Fruit fly (Drosophila melanogaster) whole organism, wandering third instar larva: ENCODE measurements around the gene CG14302.

ENCODE experiments used
- Abd-B ChIP-seq: fragments of >200 bp; optimal IDR thresholded peaks from 2 replicates; lab custom pipeline; 2017; ENCODE audit warnings: missing biosample characterization, missing genetic modification characterization
- CrebA ChIP-seq: fragments of 200-800 bp; sonication (Bioruptor generic); optimal IDR thresholded peaks from 2 replicates; lab custom pipeline; 2016; ENCODE audit warnings: missing biosample characterization, mild to moderate bottlenecking, missing genetic modification characterization, borderline replicate concordance
- Dif ChIP-seq: fragments of 200-275, 200-300 bp; sonication (Bioruptor generic); optimal IDR thresholded peaks from 2 replicates; lab custom pipeline; 2018; ENCODE audit warnings: missing biosample characterization, missing genetic modification characterization; ENCODE audit not compliant: partially characterized antibody
- Hr78 ChIP-seq: fragments of >200 bp; optimal IDR thresholded peaks from 2 replicates; lab custom pipeline; 2017; ENCODE audit warnings: missing biosample characterization, missing genetic modification characterization
- OdsH ChIP-seq: fragments of 200-800 bp; sonication (Bioruptor generic); optimal IDR thresholded peaks from 2 replicates; lab custom pipeline; 2016; ENCODE audit warnings: missing biosample characterization, mild to moderate bottlenecking, missing genetic modification characterization
- brk ChIP-seq: fragments of 200-800 bp; sonication (Bioruptor generic); optimal IDR thresholded peaks from 2 replicates; lab custom pipeline; 2016; ENCODE audit warnings: missing biosample characterization, mild to moderate bottlenecking, missing genetic modification characterization
- dl ChIP-seq, 2 experiments: fragments of 175-275, 200-275 bp in 1 of 2; fragments of 200-275 bp in 1 of 2; sonication (Bioruptor generic); optimal IDR thresholded peaks; lab custom pipeline; 2018; ENCODE audit warnings: mild to moderate bottlenecking in 2 of 2, missing biosample characterization in 2 of 2, missing genetic modification characterization in 2 of 2, moderate library complexity in 2 of 2; ENCODE audit not compliant: partially characterized antibody in 2 of 2, insufficient read depth in 1 of 2
- ey ChIP-seq: fragments of 200-800 bp; sonication (Bioruptor generic); optimal IDR thresholded peaks from 2 replicates; lab custom pipeline; 2016; ENCODE audit warnings: missing biosample characterization, missing genetic modification characterization
- h ChIP-seq: fragments of 200-800 bp; sonication (Bioruptor generic); optimal IDR thresholded peaks from 3 replicates; lab custom pipeline; 2016; ENCODE audit warnings: missing biosample characterization, mild to moderate bottlenecking, missing genetic modification characterization
- lola ChIP-seq: fragments of >200 bp; optimal IDR thresholded peaks from 2 replicates; lab custom pipeline; 2017; ENCODE audit warnings: missing biosample characterization, missing genetic modification characterization
- pan ChIP-seq: fragments of >200 bp; optimal IDR thresholded peaks from 2 replicates; lab custom pipeline; 2017
- psq ChIP-seq: fragments of 200-800 bp; sonication (Bioruptor generic); optimal IDR thresholded peaks from 3 replicates; lab custom pipeline; 2017; ENCODE audit warnings: missing biosample characterization, mild to moderate bottlenecking, missing genetic modification characterization, moderate library complexity

DNA sequence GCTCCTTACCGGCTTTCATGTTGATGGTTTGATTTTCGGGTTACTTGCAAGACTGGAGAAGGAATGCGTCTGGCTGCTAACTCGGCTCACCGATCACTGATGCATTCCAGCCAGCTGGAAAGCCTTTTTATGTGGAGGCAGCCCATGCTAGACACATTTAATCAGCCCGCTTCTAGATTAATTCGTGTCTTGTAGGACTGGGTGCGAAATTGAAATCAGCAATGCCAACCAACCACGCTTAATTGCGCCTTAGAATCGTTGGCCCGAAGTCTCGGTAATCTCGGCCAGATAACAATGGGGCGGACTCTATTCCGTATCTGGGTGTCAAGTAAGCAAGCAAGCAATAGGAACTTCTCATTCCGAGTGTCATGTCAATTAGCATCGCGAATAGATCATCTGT is 6.1 kb upstream of the CG14302 start, which contains the start of gene CG7714:
- no peak for TF ChIP-seq CrebA
- TF ChIP-seq lola (GFP tag; lab: Kevin White, UChicago), result no peak
- TF ChIP-seq dl (GFP tag; optimal IDR thresholded peaks at IDR 0.05; lab: Kevin White, UChicago; ENCODE audit: insufficient read depth in 1 of 2, partially characterized antibody in 2 of 2), result no peak
- TF ChIP-seq Dif, result no peak
- TF ChIP-seq psq (GFP tag; lab: Kevin White, UChicago), result no peak
- no peak for TF ChIP-seq OdsH (GFP tag; lab: Kevin White, UChicago)
- no peak for TF ChIP-seq Hr78 (GFP tag; lab: Kevin White, UChicago)
- TF ChIP-seq pan (lab: Kevin White, UChicago), result no peak
- TF ChIP-seq brk, result no peak
- no peak for TF ChIP-seq h (GFP tag; lab: Kevin White, UChicago)
- TF ChIP-seq Abd-B (GFP tag; lab: Kevin White, UChicago), result no peak
- TF ChIP-seq ey (GFP tag; lab: Kevin White, UChicago), result no peak
